Fruit fly (Drosophila melanogaster) whole organism: ENCODE data around the gene Ssadh.

Source experiments
- CG8478 ChIP-seq: fragments of >200 bp; optimal IDR thresholded peaks from 2 replicates; lab custom pipeline; 2018; ENCODE audit warnings: inconsistent platforms
- Dll ChIP-seq: fragments of >200 bp; optimal IDR thresholded peaks from 2 replicates; lab custom pipeline; 2017
- EcR ChIP-seq, 2 experiments: fragments of >200 bp; optimal IDR thresholded peaks; 2 replicates each; lab custom pipeline; 2017; ENCODE audit warnings: missing biosample characterization in 2 of 2, missing genetic modification characterization in 2 of 2, missing genetic modification reagents in 2 of 2
- pan ChIP-seq: fragments of >200 bp; optimal IDR thresholded peaks from 2 replicates; lab custom pipeline; 2017
- psq ChIP-seq: fragments of >200 bp; optimal IDR thresholded peaks from 2 replicates; lab custom pipeline; 2017
- usp ChIP-seq: fragments of >200 bp; optimal IDR thresholded peaks from 2 replicates; lab custom pipeline; 2017; ENCODE audit warnings: missing biosample characterization, missing genetic modification characterization, mixed read lengths

- no peak for TF ChIP-seq EcR (GFP tag; optimal IDR thresholded peaks at IDR 0.05; lab: Kevin White, UChicago)
- no peak for TF ChIP-seq pan (lab: Kevin White, UChicago)
- TF ChIP-seq CG8478 (lab: Kevin White, UChicago): no peak
- TF ChIP-seq usp (GFP tag; lab: Kevin White, UChicago): no peak
- TF ChIP-seq psq (lab: Kevin White, UChicago): no peak
- no peak for TF ChIP-seq Dll
Measured at dm6 chr3R:25589168-25589567, 37.6 kb downstream of the Ssadh start.
